Fruit fly (Drosophila melanogaster) whole organism, embryonic: ENCODE measurements around the gene CG5160.
A peak's percentile ranks its signal among the peaks of the same experiment; 100 is the strongest.

Experiments used
- CG12155 ChIP-seq: fragments of 200-800 bp; sonication (Bioruptor generic); optimal IDR thresholded peaks from 3 replicates; lab custom pipeline; 2016; ENCODE audit warnings: missing biosample characterization, missing genetic modification characterization
- CG12236 ChIP-seq: fragments of 200-800 bp; sonication (Bioruptor generic); optimal IDR thresholded peaks from 2 replicates; lab custom pipeline; 2016; ENCODE audit warnings: missing biosample characterization, missing genetic modification characterization
- CG12659 ChIP-seq: fragments of 200-800 bp; sonication (Bioruptor generic); optimal IDR thresholded peaks from 3 replicates; lab custom pipeline; 2017; ENCODE audit warnings: mild to moderate bottlenecking, missing biosample characterization, missing genetic modification reagents, missing genetic modification characterization
- CG13424 ChIP-seq: fragments of 200-800 bp; sonication (Bioruptor generic); optimal IDR thresholded peaks from 2 replicates; lab custom pipeline; 2019; ENCODE audit warnings: missing biosample characterization, mild to moderate bottlenecking, missing genetic modification characterization, moderate library complexity
- CG15011 ChIP-seq: fragments of 200-800 bp; sonication (Bioruptor generic); optimal IDR thresholded peaks from 3 replicates; lab custom pipeline; 2018; ENCODE audit warnings: missing biosample characterization, mild to moderate bottlenecking, missing genetic modification characterization
- CG15479 ChIP-seq: fragments of 200-800 bp; sonication (Bioruptor generic); optimal IDR thresholded peaks from 3 replicates; lab custom pipeline; 2019; ENCODE audit warnings: missing biosample characterization, mild to moderate bottlenecking, missing genetic modification characterization, moderate library complexity
- CG17912 ChIP-seq: fragments of 200-800 bp; sonication (Bioruptor generic); optimal IDR thresholded peaks from 2 replicates; lab custom pipeline; 2018; ENCODE audit warnings: missing biosample characterization, mild to moderate bottlenecking, missing genetic modification characterization
- CG1792 ChIP-seq: fragments of 200-800 bp; sonication (Bioruptor generic); optimal IDR thresholded peaks from 2 replicates; lab custom pipeline; 2016; ENCODE audit warnings: missing biosample characterization, missing genetic modification characterization
- CG4328 ChIP-seq: fragments of 200-800 bp; sonication (Bioruptor generic); optimal IDR thresholded peaks from 3 replicates; lab custom pipeline; 2017; ENCODE audit warnings: missing biosample characterization, missing genetic modification reagents, missing genetic modification characterization
- CG4707 ChIP-seq: fragments of 200-800 bp; sonication (Bioruptor generic); optimal IDR thresholded peaks from 2 replicates; lab custom pipeline; 2018; ENCODE audit warnings: missing biosample characterization, mild to moderate bottlenecking, missing genetic modification characterization, moderate library complexity
- CG4820 ChIP-seq: fragments of 200-800 bp; sonication (Bioruptor generic); optimal IDR thresholded peaks from 3 replicates; lab custom pipeline; 2016; ENCODE audit warnings: missing biosample characterization, missing genetic modification characterization
- CG6254 ChIP-seq: fragments of 200-800 bp; sonication (Bioruptor generic); optimal IDR thresholded peaks from 3 replicates; lab custom pipeline; 2017; ENCODE audit warnings: mild to moderate bottlenecking, missing biosample characterization, missing genetic modification reagents, missing genetic modification characterization
- CG7839 ChIP-seq: fragments of 200-800 bp; sonication (Bioruptor generic); optimal IDR thresholded peaks from 3 replicates; lab custom pipeline; 2018; ENCODE audit warnings: missing biosample characterization, mild to moderate bottlenecking, missing genetic modification characterization, moderate library complexity
- CG8089 ChIP-seq: fragments of 200-800 bp; sonication (Bioruptor generic); optimal IDR thresholded peaks from 3 replicates; lab custom pipeline; 2016; ENCODE audit warnings: missing biosample characterization, missing genetic modification characterization
- CG8388 ChIP-seq: fragments of 200-800 bp; sonication (Bioruptor generic); optimal IDR thresholded peaks from 2 replicates; lab custom pipeline; 2019; ENCODE audit warnings: missing biosample characterization, mild to moderate bottlenecking, missing genetic modification characterization, moderate library complexity
- Chrac-16 ChIP-seq: fragments of 200-800 bp; sonication (Bioruptor generic); optimal IDR thresholded peaks from 3 replicates; lab custom pipeline; 2016; ENCODE audit warnings: missing biosample characterization, missing genetic modification characterization
- D19B ChIP-seq: fragments of 200-800 bp; sonication (Bioruptor generic); optimal IDR thresholded peaks from 2 replicates; lab custom pipeline; 2017; ENCODE audit warnings: missing biosample characterization, mild to moderate bottlenecking, missing genetic modification characterization
- Fer2 ChIP-seq: fragments of 200-800 bp; sonication (Bioruptor generic); optimal IDR thresholded peaks from 2 replicates; lab custom pipeline; 2018; ENCODE audit warnings: missing biosample characterization, mild to moderate bottlenecking, missing genetic modification characterization, moderate library complexity
- HLHmδ ChIP-seq: fragments of 200-800 bp; sonication (Bioruptor generic); optimal IDR thresholded peaks from 2 replicates; lab custom pipeline; 2018; ENCODE audit warnings: missing biosample characterization, mild to moderate bottlenecking, missing genetic modification characterization, moderate library complexity
- Hey ChIP-seq: fragments of 200-800 bp; sonication (Bioruptor generic); optimal IDR thresholded peaks from 3 replicates; lab custom pipeline; 2018; ENCODE audit warnings: missing biosample characterization, mild to moderate bottlenecking, missing genetic modification characterization
- HmgD ChIP-seq: fragments of 200-800 bp; sonication (Bioruptor generic); optimal IDR thresholded peaks from 3 replicates; lab custom pipeline; 2016; ENCODE audit warnings: missing biosample characterization, missing genetic modification characterization
- Hmx ChIP-seq: fragments of 200-800 bp; sonication (Bioruptor generic); optimal IDR thresholded peaks from 2 replicates; lab custom pipeline; 2016; ENCODE audit warnings: missing biosample characterization, missing genetic modification characterization
- Mrtf ChIP-seq: fragments of 200-800 bp; sonication (Bioruptor generic); IDR thresholded peaks from 3 replicates; pipeline ENCODE4 v1.3.6; 2022; ENCODE audit warnings: missing biosample characterization, missing genetic modification characterization
- Neu2 ChIP-seq: fragments of 200-800 bp; sonication (Bioruptor generic); optimal IDR thresholded peaks from 3 replicates; lab custom pipeline; 2016; ENCODE audit warnings: missing biosample characterization, missing genetic modification characterization, borderline replicate concordance
- Oaz ChIP-seq: fragments of 200-800 bp; sonication (Bioruptor generic); IDR thresholded peaks from 2 replicates; pipeline ENCODE4 v1.3.6; 2022; ENCODE audit warnings: missing biosample characterization, missing genetic modification characterization
- Spps ChIP-seq: fragments of 200-800 bp; sonication (Bioruptor generic); optimal IDR thresholded peaks from 2 replicates; lab custom pipeline; 2018; ENCODE audit warnings: missing biosample characterization, mild to moderate bottlenecking, missing genetic modification characterization
- Usf ChIP-seq: fragments of 200-800 bp; sonication (Bioruptor generic); optimal IDR thresholded peaks from 2 replicates; lab custom pipeline; 2017; ENCODE audit warnings: missing genotype, missing biosample characterization, missing genetic modification characterization
- aop ChIP-seq: fragments of 200-800 bp; sonication (Bioruptor generic); IDR thresholded peaks from 2 replicates; pipeline ENCODE4 v1.3.6; 2022; ENCODE audit warnings: missing biosample characterization, missing genetic modification characterization
- bigmax ChIP-seq: fragments of 200-800 bp; sonication (Bioruptor generic); optimal IDR thresholded peaks from 2 replicates; lab custom pipeline; 2018; ENCODE audit warnings: missing biosample characterization, mild to moderate bottlenecking, missing genetic modification characterization
- chn ChIP-seq: fragments of 200-800 bp; sonication (Bioruptor generic); optimal IDR thresholded peaks from 2 replicates; lab custom pipeline; 2016; ENCODE audit warnings: missing biosample characterization, missing genetic modification characterization
- emc ChIP-seq: fragments of 200-800 bp; sonication (Bioruptor generic); optimal IDR thresholded peaks from 2 replicates; lab custom pipeline; 2016; ENCODE audit warnings: missing biosample characterization, missing genetic modification characterization
- ewg ChIP-seq: fragments of 200-800 bp; sonication (Bioruptor generic); optimal IDR thresholded peaks from 3 replicates; lab custom pipeline; 2017; ENCODE audit warnings: mild to moderate bottlenecking, missing biosample characterization, missing genetic modification reagents, missing genetic modification characterization
- fd64A ChIP-seq: fragments of 200-800 bp; sonication (Bioruptor generic); optimal IDR thresholded peaks from 3 replicates; lab custom pipeline; 2018; ENCODE audit warnings: missing biosample characterization, mild to moderate bottlenecking, missing genetic modification characterization
- gce ChIP-seq: fragments of 200-800 bp; sonication (Bioruptor generic); IDR thresholded peaks from 3 replicates; pipeline ENCODE4 v1.3.6; 2022; ENCODE audit warnings: missing biosample characterization, missing genetic modification characterization
- her ChIP-seq: fragments of 200-800 bp; sonication (Bioruptor generic); optimal IDR thresholded peaks from 2 replicates; lab custom pipeline; 2016; ENCODE audit warnings: missing biosample characterization, missing genetic modification characterization
- knrl ChIP-seq: fragments of 200-800 bp; sonication (Bioruptor generic); IDR thresholded peaks from 3 replicates; pipeline ENCODE4 v1.3.6; 2022; ENCODE audit warnings: missing biosample characterization, missing genetic modification characterization; ENCODE audit not compliant: partially characterized antibody
- luna ChIP-seq: fragments of 200-800 bp; sonication (Bioruptor generic); optimal IDR thresholded peaks from 2 replicates; lab custom pipeline; 2016; ENCODE audit warnings: missing biosample characterization, missing genetic modification characterization
- nau ChIP-seq: fragments of 200-800 bp; sonication (Bioruptor generic); optimal IDR thresholded peaks from 3 replicates; lab custom pipeline; 2017; ENCODE audit warnings: missing biosample characterization, mild to moderate bottlenecking, missing genetic modification characterization, missing genetic modification reagents
- nmo ChIP-seq: fragments of 200-800 bp; sonication (Bioruptor generic); optimal IDR thresholded peaks from 2 replicates; lab custom pipeline; 2018; ENCODE audit warnings: missing biosample characterization, mild to moderate bottlenecking, missing genetic modification characterization, moderate library complexity
- phol ChIP-seq: fragments of 200-800 bp; sonication (Bioruptor generic); optimal IDR thresholded peaks from 3 replicates; lab custom pipeline; 2018; ENCODE audit warnings: missing biosample characterization, mild to moderate bottlenecking, missing genetic modification characterization, moderate library complexity
- pita ChIP-seq: fragments of 200-800 bp; sonication (Bioruptor generic); optimal IDR thresholded peaks from 2 replicates; lab custom pipeline; 2017; ENCODE audit warnings: missing biosample characterization, mild to moderate bottlenecking, missing genetic modification characterization
- sc ChIP-seq, 3 experiments: fragments of >200 bp in 2 of 3; fragments of 200-800 bp in 1 of 3; sonication (Bioruptor generic) in 1 of 3; optimal IDR thresholded peaks; 2 replicates in 2 of 3; 3 replicates in 1 of 3; lab custom pipeline; 2017; ENCODE audit warnings: mild to moderate bottlenecking in 1 of 3, missing biosample characterization in 1 of 3, missing genetic modification characterization in 1 of 3, missing genetic modification reagents in 1 of 3
- seq ChIP-seq: fragments of 200-800 bp; sonication (Bioruptor generic); IDR thresholded peaks from 2 replicates; pipeline ENCODE4 v1.3.6; 2022; ENCODE audit warnings: missing biosample characterization, missing genetic modification characterization
- so ChIP-seq: fragments of 200-800 bp; sonication (Bioruptor generic); IDR thresholded peaks from 3 replicates; pipeline ENCODE4 v1.3.6; 2022; ENCODE audit warnings: missing biosample characterization, missing genetic modification characterization
- sr ChIP-seq: fragments of 200-800 bp; sonication (Bioruptor generic); IDR thresholded peaks from 3 replicates; pipeline ENCODE4 v1.3.6; 2022; ENCODE audit warnings: missing biosample characterization, missing genetic modification characterization
- stc ChIP-seq: fragments of 200-800 bp; sonication (Bioruptor generic); IDR thresholded peaks from 2 replicates; pipeline ENCODE4 v1.3.6; 2022; ENCODE audit warnings: missing biosample characterization, missing genetic modification characterization
- tx ChIP-seq: fragments of 200-800 bp; sonication (Bioruptor generic); optimal IDR thresholded peaks from 2 replicates; lab custom pipeline; 2016; ENCODE audit warnings: missing biosample characterization, missing genetic modification characterization
- unc-4 ChIP-seq: fragments of 200-800 bp; sonication (Bioruptor generic); IDR thresholded peaks from 2 replicates; pipeline ENCODE4 v1.3.6; 2022; ENCODE audit warnings: missing biosample characterization, missing genetic modification characterization; ENCODE audit not compliant: partially characterized antibody

The CG5160 gene

dm6 chr2L:7433957-7434736, 35.6 kb upstream of the CG5160 start (continued):
- TF ChIP-seq Chrac-16 (GFP tag; lab: Kevin White, UChicago), result peak; percentile 22
- no peak for TF ChIP-seq bigmax (GFP tag; lab: Kevin White, UChicago)
- no peak for TF ChIP-seq CG12236 (GFP tag; lab: Kevin White, UChicago)
- peak; percentile 23 for TF ChIP-seq Fer2 (tag; lab: Kevin White, UChicago)
- TF ChIP-seq Neu2, result no peak
- TF ChIP-seq chn (GFP tag; lab: Kevin White, UChicago), result no peak
- TF ChIP-seq HLHmδ (GFP tag; lab: Kevin White, UChicago), result no peak
- TF ChIP-seq her (GFP tag; lab: Kevin White, UChicago), result no peak
- TF ChIP-seq CG15479, result no peak
- no peak for TF ChIP-seq unc-4 (GFP tag; lab: Robert Waterston, UW)
- TF ChIP-seq CG7839 (tag; lab: Kevin White, UChicago), result peak; percentile 86
- TF ChIP-seq Hey (tag; lab: Kevin White, UChicago), result no peak
- no peak for TF ChIP-seq CG1792 (GFP tag; lab: Kevin White, UChicago)
- peak; percentile 42; the same call in 1 of the 2 replicates for TF ChIP-seq Oaz (GFP tag; lab: Robert Waterston, UW)
- no peak for TF ChIP-seq Spps
- TF ChIP-seq phol, result peak; percentile 40
- TF ChIP-seq nmo (GFP tag; lab: Kevin White, UChicago), result peak; percentile 73
- TF ChIP-seq CG17912, result no peak
- no peak for TF ChIP-seq CG8089 (GFP tag; lab: Kevin White, UChicago)
- no peak for TF ChIP-seq CG6254
- peak; percentile 41 for TF ChIP-seq nau (GFP tag; lab: Kevin White, UChicago)
- TF ChIP-seq sr (GFP tag; lab: Robert Waterston, UW), result peak; percentile 22; the same call in 1 of the 3 replicates
- no peak for TF ChIP-seq knrl (GFP tag; lab: Robert Waterston, UW)
- TF ChIP-seq tx (GFP tag; lab: Kevin White, UChicago), result no peak
- peak; percentile 21 for TF ChIP-seq CG12155 (GFP tag; lab: Kevin White, UChicago)
- TF ChIP-seq CG13424, result peak; percentile 75
- peak; percentile 63 for TF ChIP-seq CG8388 (GFP tag; lab: Kevin White, UChicago)
- peak; percentile 3 for TF ChIP-seq emc (GFP tag; lab: Kevin White, UChicago)
- no peak for TF ChIP-seq CG4707
- no peak for TF ChIP-seq Hmx
- peak; percentile 25 for TF ChIP-seq ewg
- peak; percentile 66; the same call in 1 of the 3 replicates for TF ChIP-seq Mrtf (GFP tag; lab: Robert Waterston, UW)
- no peak for TF ChIP-seq CG4328 (GFP tag; lab: Kevin White, UChicago)
- peak; percentile 87 for TF ChIP-seq CG12659
- TF ChIP-seq HmgD (GFP tag; lab: Kevin White, UChicago), result no peak
- TF ChIP-seq D19B (GFP tag; lab: Kevin White, UChicago), result peak; percentile 94
- TF ChIP-seq seq (GFP tag; lab: Robert Waterston, UW), result peak; percentile 88
- peak; percentile 49 for TF ChIP-seq Usf (GFP tag; lab: Kevin White, UChicago)
- TF ChIP-seq so (GFP tag; lab: Robert Waterston, UW), result peak; percentile 65; the same call in 2 of the 3 replicates
- no peak for TF ChIP-seq sc (optimal IDR thresholded peaks at IDR 0.05; lab: Kevin White, UChicago)
- peak; percentile 22 for TF ChIP-seq sc (GFP tag; optimal IDR thresholded peaks at IDR 0.05; lab: Kevin White, UChicago)
- TF ChIP-seq pita, result no peak
- TF ChIP-seq aop (GFP tag; lab: Robert Waterston, UW), result no peak
- TF ChIP-seq fd64A, result no peak
- TF ChIP-seq gce (GFP tag; lab: Robert Waterston, UW), result peak; percentile 47; the same call in 1 of the 3 replicates
- TF ChIP-seq CG15011 (GFP tag; lab: Kevin White, UChicago), result peak; percentile 50
- TF ChIP-seq CG4820, result peak; percentile 14
- TF ChIP-seq luna (GFP tag; lab: Kevin White, UChicago), result no peak
- TF ChIP-seq stc (GFP tag; lab: Robert Waterston, UW), result peak; percentile 53
